Fruit fly (Drosophila melanogaster): ENCODE measurements around the gene jvl.

The jvl gene

dm6 chr3R:14711447-14712163, 29.8 kb upstream of the jvl start (continued):
- peak; percentile 3 for TF ChIP-seq Oli (tag; optimal IDR thresholded peaks at IDR 0.05)
- no peak for TF ChIP-seq CG18262 (tag; optimal IDR thresholded peaks at IDR 0.05)
- TF ChIP-seq CG33557 (GFP tag; optimal IDR thresholded peaks at IDR 0.05): no peak
- no peak for TF ChIP-seq NfI (GFP tag; optimal IDR thresholded peaks at IDR 0.05)
- TF ChIP-seq Ptx1 (GFP tag; IDR thresholded peaks at IDR 0.05): peak; percentile 47; the same call in 1 of the 2 replicates
- peak; percentile 19 for TF ChIP-seq CG2120 (GFP tag; optimal IDR thresholded peaks at IDR 0.05)
- TF ChIP-seq Xbp1 (GFP tag; optimal IDR thresholded peaks at IDR 0.05): no peak
- TF ChIP-seq toy (GFP tag; IDR thresholded peaks at IDR 0.05): no peak
- TF ChIP-seq Hmr (GFP tag; optimal IDR thresholded peaks at IDR 0.05): peak; percentile 48
- TF ChIP-seq nom (GFP tag; optimal IDR thresholded peaks at IDR 0.05): peak; percentile 20
- TF ChIP-seq CG9727 (GFP tag; optimal IDR thresholded peaks at IDR 0.05): peak; percentile 38
- TF ChIP-seq tgo (GFP tag; IDR thresholded peaks at IDR 0.05): peak; percentile 42; the same call in 2 of the 3 replicates
- TF ChIP-seq Myb (GFP tag; optimal IDR thresholded peaks at IDR 0.05): no peak
- TF ChIP-seq zf30C (GFP tag; optimal IDR thresholded peaks at IDR 0.05): no peak
- TF ChIP-seq ttk (GFP tag; IDR thresholded peaks at IDR 0.05): no peak
- peak; percentile 49 for TF ChIP-seq cwo (GFP tag; optimal IDR thresholded peaks at IDR 0.05)
- TF ChIP-seq bowl (GFP tag; IDR thresholded peaks at IDR 0.05): no peak
- TF ChIP-seq Fer1 (GFP tag; optimal IDR thresholded peaks at IDR 0.05): peak; percentile 25
- TF ChIP-seq CG1024 (GFP tag; IDR thresholded peaks at IDR 0.05): no peak
- peak; percentile 47 for TF ChIP-seq CG15514 (GFP tag; optimal IDR thresholded peaks at IDR 0.05)
- TF ChIP-seq CG15269 (tag; optimal IDR thresholded peaks at IDR 0.05): peak; percentile 40
- no peak for TF ChIP-seq trh (GFP tag; optimal IDR thresholded peaks at IDR 0.05)
- TF ChIP-seq CG10366 (GFP tag; IDR thresholded peaks at IDR 0.05): peak; percentile 33
- TF ChIP-seq PHDP (tag; optimal IDR thresholded peaks at IDR 0.05): peak; percentile 25
- no peak for TF ChIP-seq CG6175 (GFP tag; IDR thresholded peaks at IDR 0.05)
- no peak for TF ChIP-seq CG1233 (GFP tag; optimal IDR thresholded peaks at IDR 0.05)
- TF ChIP-seq CG17361 (GFP tag; IDR thresholded peaks at IDR 0.05): peak; percentile 24; the same call in 1 of the 3 replicates
- no peak for TF ChIP-seq CG30431 (GFP tag; optimal IDR thresholded peaks at IDR 0.05)
- peak; percentile 46 for TF ChIP-seq lab (GFP tag; optimal IDR thresholded peaks at IDR 0.05)
- TF ChIP-seq yki (optimal IDR thresholded peaks at IDR 0.05): no peak
- TF ChIP-seq CG3281 (GFP tag; optimal IDR thresholded peaks at IDR 0.05): peak; percentile 54
- TF ChIP-seq CG6254 (GFP tag; optimal IDR thresholded peaks at IDR 0.05): no peak
- no peak for TF ChIP-seq Sin3A (optimal IDR thresholded peaks at IDR 0.05)
- TF ChIP-seq Aef1 (GFP tag; IDR thresholded peaks at IDR 0.05): peak; percentile 44; the same call in 1 of the 3 replicates
- TF ChIP-seq Asciz (GFP tag; optimal IDR thresholded peaks at IDR 0.05): no peak
- peak; percentile 44 for TF ChIP-seq Meics (GFP tag; optimal IDR thresholded peaks at IDR 0.05)
- no peak for TF ChIP-seq gsb (GFP tag; IDR thresholded peaks at IDR 0.05)
- TF ChIP-seq CG10267 (tag; optimal IDR thresholded peaks at IDR 0.05): no peak
- TF ChIP-seq Bdp1 (GFP tag; optimal IDR thresholded peaks at IDR 0.05): no peak
- TF ChIP-seq CG4424 (GFP tag; optimal IDR thresholded peaks at IDR 0.05): no peak
- peak; percentile 49; the same call in 1 of the 2 replicates for TF ChIP-seq al (GFP tag; IDR thresholded peaks at IDR 0.05)
- TF ChIP-seq CG12769 (tag; optimal IDR thresholded peaks at IDR 0.05): peak; percentile 62
- TF ChIP-seq Dip2 (GFP tag; IDR thresholded peaks at IDR 0.05): no peak
- no peak for TF ChIP-seq CG5180 (GFP tag; optimal IDR thresholded peaks at IDR 0.05)
- TF ChIP-seq Ssrp (tag; optimal IDR thresholded peaks at IDR 0.05): no peak
- no peak for TF ChIP-seq gfzf (GFP tag; optimal IDR thresholded peaks at IDR 0.05)
- TF ChIP-seq aop (GFP tag; IDR thresholded peaks at IDR 0.05): no peak
- peak; percentile 27 for TF ChIP-seq CG10147 (GFP tag; optimal IDR thresholded peaks at IDR 0.05)
- no peak for TF ChIP-seq HLH3B (GFP tag; IDR thresholded peaks at IDR 0.05)
- peak; percentile 27 for TF ChIP-seq CG11504 (tag; optimal IDR thresholded peaks at IDR 0.05)

Data from whole organism, embryonic.